Worm (Caenorhabditis elegans) whole organism, L4 larva: ENCODE data around the gene fbxa-206.
"Not testable (repeated sequence)": the region's sequence is repeated elsewhere in the genome, so short reads cannot be mapped to it uniquely, and the experiment has no call there.

Experiments
- D1046.2 ChIP-seq: fragments of 200-800 bp; sonication (Bioruptor generic); IDR thresholded peaks from 2 replicates; pipeline ENCODE4 v1.3.6; 2022; ENCODE audit warnings: missing genetic modification characterization, missing compliant biosample characterization
- F37D6.2 ChIP-seq: sonication (generic microtip); optimal IDR thresholded peaks from 2 replicates; lab custom pipeline; 2016; ENCODE audit warnings: mild to moderate bottlenecking, missing genetic modification characterization, missing compliant biosample characterization
- F44E2.7 ChIP-seq: fragments of 200-800 bp; sonication (Bioruptor generic); IDR thresholded peaks from 2 replicates; pipeline ENCODE4 v2.1.2; 2022; ENCODE audit warnings: missing genetic modification characterization, missing compliant biosample characterization
- F49E8.2 ChIP-seq: sonication (generic microtip); optimal IDR thresholded peaks from 2 replicates; lab custom pipeline; 2016; ENCODE audit warnings: missing compliant biosample characterization, mild to moderate bottlenecking, missing genetic modification characterization, borderline replicate concordance
- Y75B8A.6 ChIP-seq: fragments of 200-800 bp; sonication (Bioruptor generic); IDR thresholded peaks from 2 replicates; pipeline ENCODE4 v1.3.6; 2022; ENCODE audit warnings: missing genetic modification reagents, missing genetic modification characterization, missing compliant biosample characterization
- ZK337.2 ChIP-seq: fragments of 200-800 bp; sonication (Bioruptor generic); IDR thresholded peaks from 2 replicates; pipeline ENCODE4 v1.3.6; 2022; ENCODE audit warnings: missing genetic modification reagents, missing genetic modification characterization, missing compliant biosample characterization
- ZK546.5 ChIP-seq, 2 experiments: sonication (generic microtip); optimal IDR thresholded peaks; 2 replicates each; lab custom pipeline; 2017; ENCODE audit warnings: missing biosample characterization in 2 of 2, missing genetic modification characterization in 2 of 2
- aha-1 ChIP-seq: fragments of 150-350 bp; peaks from one replicate; lab custom pipeline; 2014; ENCODE audit warnings: missing biosample characterization, missing genetic modification characterization
- aly-2 ChIP-seq: sonication (generic microtip); optimal IDR thresholded peaks from 2 replicates; lab custom pipeline; 2018; ENCODE audit warnings: missing biosample characterization, missing genetic modification characterization
- arid-1 ChIP-seq: fragments of 200-800 bp; sonication (Bioruptor generic); conservative IDR thresholded peaks from 2 replicates; pipeline ENCODE4 v1.3.6; 2022; ENCODE audit warnings: missing genetic modification reagents, missing genetic modification characterization, missing compliant biosample characterization
- attf-4 ChIP-seq: sonication (generic microtip); optimal IDR thresholded peaks from 3 replicates; lab custom pipeline; 2017; ENCODE audit warnings: missing biosample characterization, missing genetic modification characterization
- cey-2 ChIP-seq: sonication (generic microtip); optimal IDR thresholded peaks from 3 replicates; lab custom pipeline; 2017; ENCODE audit warnings: missing genetic modification characterization, mild to moderate bottlenecking, missing compliant biosample characterization, antibody characterized with exemption, borderline replicate concordance; ENCODE audit not compliant: insufficient read depth
- daf-19 ChIP-seq: fragments of 200-800 bp; sonication (Bioruptor generic); conservative IDR thresholded peaks from 2 replicates; pipeline ENCODE4 v1.3.6; 2022; ENCODE audit warnings: missing genetic modification characterization, missing compliant biosample characterization
- dmd-9 ChIP-seq: fragments of 200-800 bp; sonication (Bioruptor generic); IDR thresholded peaks from 2 replicates; pipeline ENCODE4 v1.3.6; 2022; ENCODE audit warnings: missing genetic modification reagents, missing genetic modification characterization, missing compliant biosample characterization
- dve-1 ChIP-seq: sonication (generic microtip); optimal IDR thresholded peaks from 2 replicates; lab custom pipeline; 2017; ENCODE audit warnings: antibody characterized with exemption, mild to moderate bottlenecking, missing genetic modification characterization, missing compliant biosample characterization; ENCODE audit not compliant: insufficient read depth
- egl-43 ChIP-seq: fragments of 200-800 bp; sonication (Bioruptor generic); IDR thresholded peaks from 2 replicates; pipeline ENCODE4 v1.3.6; 2022; ENCODE audit warnings: missing genetic modification reagents, missing genetic modification characterization, missing compliant biosample characterization
- fkh-10 ChIP-seq: fragments of 150-350 bp; optimal IDR thresholded peaks from 2 replicates; lab custom pipeline; 2014; ENCODE audit warnings: missing biosample characterization, missing genetic modification reagents, missing genetic modification characterization
- hlh-11 ChIP-seq: fragments of 200-800 bp; sonication (Bioruptor generic); optimal IDR thresholded peaks from 2 replicates; lab custom pipeline; 2018; ENCODE audit warnings: mild to moderate bottlenecking, missing genetic modification characterization, missing compliant biosample characterization
- hlh-30 ChIP-seq: sonication (generic microtip); optimal IDR thresholded peaks from 2 replicates; lab custom pipeline; 2017; ENCODE audit warnings: antibody characterized with exemption, mild to moderate bottlenecking, missing genetic modification characterization, missing compliant biosample characterization; ENCODE audit not compliant: insufficient read depth
- lin-1 ChIP-seq: fragments of 200-800 bp; sonication (Bioruptor generic); IDR thresholded peaks from 2 replicates; pipeline ENCODE4 v1.3.6; 2022; ENCODE audit warnings: missing genetic modification reagents, missing genetic modification characterization, missing compliant biosample characterization
- mdl-1 ChIP-seq, 2 experiments: fragments of 150-350 bp in 1 of 2; sonication (generic microtip) in 1 of 2; optimal IDR thresholded peaks; 2 replicates each; lab custom pipeline; 2014 to 2017; ENCODE audit warnings: missing biosample characterization in 2 of 2, missing genetic modification characterization in 2 of 2
- nhr-10 ChIP-seq: fragments of 150-350 bp; optimal IDR thresholded peaks from 2 replicates; lab custom pipeline; 2014; ENCODE audit warnings: missing biosample characterization, missing genetic modification characterization
- nhr-111 ChIP-seq: fragments of 200-800 bp; sonication (Bioruptor generic); optimal IDR thresholded peaks from 2 replicates; lab custom pipeline; 2018; ENCODE audit warnings: mild to moderate bottlenecking, missing genetic modification characterization, missing compliant biosample characterization
- nhr-237 ChIP-seq: sonication (generic microtip); optimal IDR thresholded peaks from 2 replicates; lab custom pipeline; 2017; ENCODE audit warnings: missing biosample characterization, missing genetic modification characterization
- nhr-48 ChIP-seq: sonication (generic microtip); optimal IDR thresholded peaks from 2 replicates; lab custom pipeline; 2016; ENCODE audit warnings: mild to moderate bottlenecking, missing genetic modification characterization, missing compliant biosample characterization
- nhr-6 ChIP-seq: fragments of 150-350 bp; optimal IDR thresholded peaks from 2 replicates; lab custom pipeline; 2014; ENCODE audit warnings: missing biosample characterization, missing genetic modification characterization
- nhr-76 ChIP-seq: fragments of 150-350 bp; optimal IDR thresholded peaks from 2 replicates; lab custom pipeline; 2014; ENCODE audit warnings: missing biosample characterization, missing genetic modification characterization
- saeg-2 ChIP-seq: fragments of 200-800 bp; sonication (Bioruptor generic); IDR thresholded peaks from 2 replicates; pipeline ENCODE4 v1.3.6; 2022; ENCODE audit warnings: missing genetic modification reagents, missing genetic modification characterization, missing compliant biosample characterization
- set-16 ChIP-seq: fragments of 200-800 bp; sonication (Bioruptor generic); IDR thresholded peaks from 2 replicates; pipeline ENCODE4 v1.3.6; 2022; ENCODE audit warnings: missing genetic modification reagents, missing genetic modification characterization, missing compliant biosample characterization
- snpc-1.2 ChIP-seq: fragments of 200-800 bp; sonication (Bioruptor generic); IDR thresholded peaks from 2 replicates; pipeline ENCODE4 v1.3.6; 2022; ENCODE audit warnings: missing genetic modification reagents, missing genetic modification characterization, missing compliant biosample characterization
- snpc-4 ChIP-seq: fragments of 150-350 bp; optimal IDR thresholded peaks from 2 replicates; lab custom pipeline; 2014; ENCODE audit warnings: missing biosample characterization, missing genetic modification characterization
- spr-1 ChIP-seq: sonication (generic microtip); optimal IDR thresholded peaks from 2 replicates; lab custom pipeline; 2016; ENCODE audit warnings: mild to moderate bottlenecking, missing genetic modification characterization, missing compliant biosample characterization
- spr-3 ChIP-seq: fragments of 200-800 bp; sonication (Bioruptor generic); optimal IDR thresholded peaks from 2 replicates; lab custom pipeline; 2018; ENCODE audit warnings: mild to moderate bottlenecking, missing genetic modification characterization, missing compliant biosample characterization
- vab-7 ChIP-seq: fragments of 200-800 bp; sonication (Bioruptor generic); IDR thresholded peaks from 2 replicates; pipeline ENCODE4 v1.3.6; 2022; ENCODE audit warnings: missing genetic modification reagents, missing genetic modification characterization, missing compliant biosample characterization
- ztf-7 ChIP-seq: fragments of 150-350 bp; optimal IDR thresholded peaks from 2 replicates; lab custom pipeline; 2014; ENCODE audit warnings: missing biosample characterization, missing genetic modification characterization

Gene fbxa-206

DNA sequence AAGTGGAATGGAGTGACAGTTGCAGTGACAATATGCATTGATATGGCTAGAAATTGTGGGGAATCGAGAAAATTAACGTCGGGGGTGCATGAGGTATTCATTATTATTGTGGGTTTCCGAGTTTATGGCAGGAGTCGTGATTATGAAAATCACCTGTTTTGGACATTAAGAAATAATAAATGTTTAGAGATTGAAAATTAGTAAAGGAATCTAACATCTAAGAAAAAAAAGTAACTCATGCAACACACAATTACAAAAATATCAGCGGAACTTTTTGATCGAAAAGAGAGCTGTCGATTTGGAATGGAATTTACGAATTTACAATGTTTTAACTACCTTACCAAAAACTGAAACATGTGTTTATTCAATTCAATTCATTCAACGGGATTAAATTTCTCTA, 36.5 kb upstream of the fbxa-206 start, which contains the start of gene srh-206:
Gene srh-206 (minus strand): TSS at position 101 of the 400 bp plus-strand sequence.
- no peak for TF ChIP-seq vab-7 (GFP tag; lab: Robert Waterston, UW)
- TF ChIP-seq ZK337.2 = no peak
- TF ChIP-seq snpc-1.2 (GFP tag; lab: Robert Waterston, UW) = no peak
- no peak for TF ChIP-seq nhr-237 (tag; lab: Kevin White, UChicago)
- TF ChIP-seq aly-2 (tag; lab: Kevin White, UChicago) = no peak
- TF ChIP-seq daf-19 (GFP tag; lab: Robert Waterston, UW) = no peak
- no peak for TF ChIP-seq lin-1 (GFP tag; lab: Robert Waterston, UW)

DNA sequence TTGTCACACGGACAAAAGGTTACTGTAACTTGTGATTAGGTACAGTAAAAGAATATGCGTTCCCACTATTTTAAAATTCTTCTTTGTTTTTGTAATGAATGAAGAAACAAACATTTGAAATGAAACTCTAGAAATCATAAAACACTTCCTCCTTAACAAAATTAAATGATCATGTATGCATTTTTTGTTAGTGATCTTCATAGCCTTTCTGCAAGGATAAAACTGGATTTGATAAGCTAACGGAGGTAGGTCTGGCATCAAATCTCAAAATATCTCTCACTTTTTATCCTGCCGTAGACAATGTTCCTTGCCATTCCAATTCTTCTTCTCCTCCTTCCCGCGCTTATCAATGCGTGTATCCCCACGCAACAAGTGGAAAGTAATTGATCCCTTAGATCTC, 33.2 kb upstream of the fbxa-206 start, which contains the start of gene clec-238:
Gene clec-238 (plus strand): TSS at position 301 of the 400 bp plus-strand sequence.
- TF ChIP-seq Y75B8A.6 (no peak), dve-1 (tag; lab: Kevin White, UChicago) (no peak), F49E8.2 (tag; lab: Kevin White, UChicago) (no peak), spr-1 (tag; lab: Kevin White, UChicago) (no peak), nhr-6 (tag; lab: Kevin White, UChicago) (no peak), ZK337.2 (no peak), lin-1 (GFP tag; lab: Robert Waterston, UW) (no peak), mdl-1 (tag; optimal IDR thresholded peaks at IDR 0.05; lab: Kevin White, UChicago) (no peak), hlh-11 (tag; lab: Kevin White, UChicago) (no peak), saeg-2 (GFP tag; lab: Robert Waterston, UW) (no peak), D1046.2 (no peak), nhr-111 (GFP tag; lab: Kevin White, UChicago) (no peak), fkh-10 (GFP tag; lab: Kevin White, UChicago) (no peak), attf-4 (no peak), egl-43 (GFP tag; lab: Robert Waterston, UW) (no peak), aha-1 (no peak)

DNA sequence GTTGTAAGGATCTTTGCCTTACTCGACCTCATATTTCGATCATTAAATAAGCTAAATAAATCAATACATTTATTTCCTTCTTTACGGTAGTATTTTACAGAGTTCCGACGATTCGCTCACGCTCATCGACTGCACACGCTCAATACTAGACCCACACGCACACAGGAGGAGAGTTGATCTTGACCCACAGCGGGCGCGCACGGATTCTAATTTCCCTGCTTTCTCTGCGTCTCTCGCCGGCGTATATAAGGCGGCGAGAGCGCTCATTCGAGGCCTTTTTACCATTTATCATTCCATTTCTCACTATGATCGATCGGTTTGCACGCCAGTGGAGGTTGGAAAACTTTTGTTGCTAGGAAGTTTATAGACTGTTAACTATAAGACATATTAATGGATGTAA, 31.8 kb upstream of the fbxa-206 start:
- no peak for TF ChIP-seq nhr-10 (tag; lab: Kevin White, UChicago)
- no peak for TF ChIP-seq lin-1 (GFP tag; lab: Robert Waterston, UW)
- no peak for TF ChIP-seq snpc-4
- TF ChIP-seq dmd-9 (GFP tag; lab: Robert Waterston, UW) = no peak
- no peak for TF ChIP-seq dve-1 (tag; lab: Kevin White, UChicago)
- no peak for TF ChIP-seq Y75B8A.6
- no peak for TF ChIP-seq nhr-76 (tag; lab: Kevin White, UChicago)
- no peak for TF ChIP-seq ztf-7
- TF ChIP-seq attf-4 = no peak
- TF ChIP-seq arid-1 (GFP tag; lab: Robert Waterston, UW) = no peak
- TF ChIP-seq set-16 (GFP tag; lab: Robert Waterston, UW) = no peak
- no peak for TF ChIP-seq nhr-48
- TF ChIP-seq ZK546.5 (tag; optimal IDR thresholded peaks at IDR 0.05; lab: Kevin White, UChicago) = no peak
- TF ChIP-seq F37D6.2 (tag; lab: Kevin White, UChicago) = no peak
- TF ChIP-seq spr-3 = no peak
- TF ChIP-seq, all 104 proteins: peak for 0

DNA sequence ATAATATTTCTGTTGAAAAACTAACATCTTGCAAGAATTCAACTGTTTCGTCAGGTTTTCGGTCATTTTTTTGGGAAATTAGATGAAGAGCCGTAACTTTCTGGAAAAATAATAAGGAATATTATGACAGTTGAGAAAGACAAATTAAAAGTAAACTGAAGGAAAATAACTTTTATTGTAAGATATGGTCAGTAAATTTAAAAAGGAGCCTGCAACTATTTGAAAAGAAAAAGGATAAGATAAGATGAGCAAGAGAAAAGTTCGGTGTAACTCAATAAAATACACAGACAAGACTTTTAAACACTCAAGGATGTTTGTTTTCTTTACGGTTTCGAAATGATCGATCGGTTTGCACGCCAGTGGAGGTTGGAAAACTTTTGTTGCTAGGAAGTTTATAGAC, 31.3 kb upstream of the fbxa-206 start, which contains the start of gene fbxa-111:
Gene fbxa-111 (minus strand): TSS at position 101 of the 400 bp plus-strand sequence.
- not testable (repeated sequence) for TF ChIP-seq hlh-30 (tag; lab: Kevin White, UChicago); F44E2.7; cey-2 (tag; lab: Kevin White, UChicago)
- TF ChIP-seq, all 104 proteins: peak for 0; not testable (repeated sequence) for 104
